Worm (Caenorhabditis elegans) whole organism, L3 larva: ENCODE data around the gene Y116A8C.23.
"Not testable (repeated sequence)": the region's sequence is repeated elsewhere in the genome, so short reads cannot be mapped to it uniquely, and the experiment has no call there.

Experiments
- R02D3.7 ChIP-seq: fragments of 150-350 bp; optimal IDR thresholded peaks from 2 replicates; lab custom pipeline; 2014; ENCODE audit warnings: missing biosample characterization, missing genetic modification characterization
- aly-2 ChIP-seq: fragments of 150-350 bp; optimal IDR thresholded peaks from 2 replicates; lab custom pipeline; 2014; ENCODE audit warnings: missing biosample characterization, missing genetic modification characterization
- ama-1 ChIP-seq: fragments of 150-350 bp; optimal IDR thresholded peaks from 2 replicates; lab custom pipeline; 2018
- ceh-16 ChIP-seq: sonication (generic microtip); optimal IDR thresholded peaks from 2 replicates; lab custom pipeline; 2017; ENCODE audit warnings: missing biosample characterization, missing genetic modification characterization
- ceh-82 ChIP-seq: fragments of 150-350 bp; optimal IDR thresholded peaks from 2 replicates; lab custom pipeline; 2014; ENCODE audit warnings: missing biosample characterization, missing genetic modification characterization
- daf-12 ChIP-seq: fragments of 150-350 bp; optimal IDR thresholded peaks from 2 replicates; lab custom pipeline; 2014; ENCODE audit warnings: missing biosample characterization, missing genetic modification reagents, missing genetic modification characterization
- egl-27 ChIP-seq: sonication (generic microtip); optimal IDR thresholded peaks from 4 replicates; lab custom pipeline; 2017; ENCODE audit warnings: missing biosample characterization, missing genetic modification reagents, missing genetic modification characterization
- egl-5 ChIP-seq: fragments of 150-350 bp; optimal IDR thresholded peaks from 2 replicates; lab custom pipeline; 2017; ENCODE audit warnings: missing biosample characterization, missing genetic modification reagents, missing genetic modification characterization, inconsistent platforms
- elt-1 ChIP-seq: fragments of 150-350 bp; optimal IDR thresholded peaks from 2 replicates; lab custom pipeline; 2014; ENCODE audit warnings: missing biosample characterization, missing genetic modification characterization
- elt-2 ChIP-seq: sonication (generic microtip); optimal IDR thresholded peaks from 2 replicates; lab custom pipeline; 2016; ENCODE audit warnings: missing genetic modification reagents, mild to moderate bottlenecking, missing genetic modification characterization, missing compliant biosample characterization
- eor-1 ChIP-seq, 2 experiments: fragments of 150-350 bp; optimal IDR thresholded peaks; 2 replicates each; lab custom pipeline; 2014 to 2018; ENCODE audit warnings: missing biosample characterization in 2 of 2, missing genetic modification characterization in 2 of 2
- fkh-2 ChIP-seq: fragments of 150-350 bp; optimal IDR thresholded peaks from 2 replicates; lab custom pipeline; 2014; ENCODE audit warnings: missing biosample characterization, missing genetic modification reagents, missing genetic modification characterization
- fos-1 ChIP-seq: fragments of 150-350 bp; optimal IDR thresholded peaks from 2 replicates; lab custom pipeline; 2014; ENCODE audit warnings: missing biosample characterization, missing genetic modification characterization
- hmg-11 ChIP-seq: sonication (generic microtip); optimal IDR thresholded peaks from 2 replicates; lab custom pipeline; 2016; ENCODE audit warnings: missing genetic modification characterization, missing compliant biosample characterization
- jun-1 ChIP-seq: fragments of 150-350 bp; optimal IDR thresholded peaks from 2 replicates; lab custom pipeline; 2014; ENCODE audit warnings: missing biosample characterization, missing genetic modification reagents, missing genetic modification characterization
- lin-15B ChIP-seq: fragments of 150-350 bp; optimal IDR thresholded peaks from 2 replicates; lab custom pipeline; 2014; ENCODE audit warnings: missing biosample characterization, missing genetic modification characterization
- lsy-12 ChIP-seq: sonication (generic microtip); optimal IDR thresholded peaks from 2 replicates; lab custom pipeline; 2016; ENCODE audit warnings: mild to moderate bottlenecking, missing genetic modification characterization, missing compliant biosample characterization
- mdl-1 ChIP-seq: fragments of 150-350 bp; optimal IDR thresholded peaks from 2 replicates; lab custom pipeline; 2014; ENCODE audit warnings: missing biosample characterization, missing genetic modification characterization
- mml-1 ChIP-seq: fragments of 150-350 bp; sonication (generic microtip); optimal IDR thresholded peaks from 3 replicates; lab custom pipeline; 2014; ENCODE audit warnings: missing biosample characterization, missing genetic modification characterization
- nfya-1 ChIP-seq: sonication (generic microtip); optimal IDR thresholded peaks from 2 replicates; lab custom pipeline; 2017; ENCODE audit warnings: missing genetic modification characterization, mild to moderate bottlenecking, missing compliant biosample characterization, antibody characterized with exemption, moderate library complexity; ENCODE audit not compliant: insufficient read depth
- nhr-11 ChIP-seq: fragments of 150-350 bp; optimal IDR thresholded peaks from 2 replicates; lab custom pipeline; 2014; ENCODE audit warnings: missing biosample characterization, missing genetic modification characterization
- nhr-12 ChIP-seq: fragments of 150-350 bp; optimal IDR thresholded peaks from 2 replicates; lab custom pipeline; 2014; ENCODE audit warnings: missing biosample characterization, missing genetic modification characterization
- nhr-23 ChIP-seq: fragments of 150-350 bp; optimal IDR thresholded peaks from 2 replicates; lab custom pipeline; 2014; ENCODE audit warnings: missing biosample characterization, missing genetic modification reagents, missing genetic modification characterization
- nhr-237 ChIP-seq: fragments of 150-350 bp; optimal IDR thresholded peaks from 2 replicates; lab custom pipeline; 2014; ENCODE audit warnings: missing biosample characterization, missing genetic modification characterization
- nhr-25 ChIP-seq: sonication (generic microtip); optimal IDR thresholded peaks from 2 replicates; lab custom pipeline; 2017; ENCODE audit warnings: missing biosample characterization, missing genetic modification characterization
- nhr-43 ChIP-seq: sonication (generic microtip); optimal IDR thresholded peaks from 2 replicates; lab custom pipeline; 2016; ENCODE audit warnings: mild to moderate bottlenecking, missing genetic modification characterization, missing compliant biosample characterization; ENCODE audit not compliant: poor library complexity, severe bottlenecking
- nhr-67 ChIP-seq: fragments of 150-350 bp; optimal IDR thresholded peaks from 2 replicates; lab custom pipeline; 2014; ENCODE audit warnings: missing biosample characterization, missing genetic modification characterization
- nhr-76 ChIP-seq: fragments of 150-350 bp; sonication (generic microtip); optimal IDR thresholded peaks from 5 replicates; lab custom pipeline; 2014; ENCODE audit warnings: missing biosample characterization, missing genetic modification characterization
- pha-4 ChIP-seq: fragments of 150-350 bp; optimal IDR thresholded peaks from 2 replicates; lab custom pipeline; 2014; ENCODE audit warnings: missing biosample characterization, missing genetic modification reagents, missing genetic modification characterization
- pqm-1 ChIP-seq: fragments of 150-350 bp; optimal IDR thresholded peaks from 2 replicates; lab custom pipeline; 2017; ENCODE audit warnings: missing biosample characterization, missing genetic modification characterization, inconsistent platforms
- sea-2 ChIP-seq: fragments of 150-350 bp; sonication (generic microtip); optimal IDR thresholded peaks from 4 replicates; lab custom pipeline; 2014; ENCODE audit warnings: missing biosample characterization, missing genetic modification reagents, missing genetic modification characterization
- snpc-4 ChIP-seq: fragments of 150-350 bp; optimal IDR thresholded peaks from 2 replicates; lab custom pipeline; 2014; ENCODE audit warnings: missing biosample characterization, missing genetic modification characterization
- tbx-2 ChIP-seq: sonication (generic microtip); optimal IDR thresholded peaks from 2 replicates; lab custom pipeline; 2016; ENCODE audit warnings: mild to moderate bottlenecking, missing genetic modification characterization, missing compliant biosample characterization
- unc-39 ChIP-seq: sonication (generic microtip); optimal IDR thresholded peaks from 4 replicates; lab custom pipeline; 2017; ENCODE audit warnings: missing biosample characterization, missing genetic modification characterization
- unc-62 ChIP-seq: fragments of 150-350 bp; sonication (generic microtip); optimal IDR thresholded peaks from 4 replicates; lab custom pipeline; 2014; ENCODE audit warnings: missing biosample characterization, missing genetic modification reagents, missing genetic modification characterization
- ztf-11 ChIP-seq: fragments of 150-350 bp; optimal IDR thresholded peaks from 2 replicates; lab custom pipeline; 2014; ENCODE audit warnings: missing biosample characterization, missing genetic modification characterization
- ztf-4 ChIP-seq: fragments of 150-350 bp; optimal IDR thresholded peaks from 2 replicates; lab custom pipeline; 2014; ENCODE audit warnings: missing biosample characterization, missing genetic modification characterization

Gene Y116A8C.23

DNA sequence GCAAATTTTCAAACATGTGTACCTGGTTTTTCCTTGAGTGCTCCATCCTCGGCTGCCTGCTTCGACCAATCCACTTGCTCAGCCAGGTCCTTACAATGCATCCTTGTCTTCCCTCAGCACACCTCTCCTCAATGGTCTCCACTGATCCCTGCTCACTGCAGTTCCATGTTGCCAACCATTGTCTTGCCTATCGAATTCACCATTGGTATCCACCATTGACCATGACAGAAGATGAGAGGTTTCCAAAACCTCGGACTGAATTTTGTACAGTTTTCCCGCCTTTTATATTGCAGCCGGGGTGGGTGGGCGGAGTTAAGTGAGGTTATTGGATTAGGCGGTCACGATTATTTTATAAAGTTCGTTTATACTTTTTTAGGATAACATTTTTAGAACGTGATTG lies 10.3 kb downstream of the Y116A8C.23 start, which contains the start of gene Y116A8C.467:
Gene Y116A8C.467 (minus strand): TSS at position 101 of the 400 bp plus-strand sequence.
- TF ChIP-seq fkh-2 (tag; lab: Kevin White, UChicago); nhr-237 (tag; lab: Kevin White, UChicago); nhr-23: not testable (repeated sequence)

DNA sequence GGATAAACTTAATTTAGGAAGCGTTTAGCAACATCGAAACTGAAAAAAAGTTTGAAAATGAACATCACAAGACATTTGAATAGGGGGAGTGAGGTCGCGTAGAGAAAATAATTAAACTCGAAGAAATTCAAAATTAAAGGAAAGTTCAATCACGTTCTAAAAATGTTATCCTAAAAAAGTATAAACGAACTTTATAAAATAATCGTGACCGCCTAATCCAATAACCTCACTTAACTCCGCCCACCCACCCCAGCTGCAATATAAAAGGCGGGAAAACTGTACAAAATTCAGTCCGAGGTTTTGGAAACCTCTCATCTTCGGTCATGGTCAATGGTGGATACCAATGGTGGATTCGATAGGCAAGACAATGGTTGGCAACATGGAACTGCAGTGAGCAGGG lies 11.6 kb downstream of the Y116A8C.23 start, which contains the start of gene Y116A8C.465:
Gene Y116A8C.465 (plus strand): TSS at position 301 of the 400 bp plus-strand sequence.
- TF ChIP-seq nhr-12 (tag; lab: Kevin White, UChicago); nhr-11 (tag; lab: Kevin White, UChicago); nhr-23: not testable (repeated sequence)

DNA sequence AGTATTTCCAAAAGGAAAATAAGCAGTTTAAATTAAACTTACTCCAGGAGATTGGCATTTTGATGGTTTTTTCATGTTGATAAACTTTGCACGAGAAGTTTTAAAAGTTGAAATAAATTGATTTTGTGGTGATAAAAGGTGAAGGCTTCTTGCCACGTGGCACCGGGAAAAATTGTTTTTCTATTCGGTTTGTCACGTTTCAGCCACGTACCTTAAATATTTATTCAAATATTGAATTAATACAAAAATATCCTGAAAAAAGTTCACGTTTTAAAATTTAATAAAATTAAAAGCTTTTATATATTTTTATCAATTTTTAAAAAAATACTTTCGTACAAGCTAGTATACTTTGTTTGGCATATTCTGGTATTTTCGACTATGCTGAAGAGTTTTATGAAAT lies 17.4 kb downstream of the Y116A8C.23 start, which contains the start of gene Y116A8C.24:
Gene Y116A8C.24 (minus strand): TSS at position 101 of the 400 bp plus-strand sequence.
- TF ChIP-seq mml-1, jun-1, unc-39 (tag; lab: Kevin White, UChicago): not testable (repeated sequence)

DNA sequence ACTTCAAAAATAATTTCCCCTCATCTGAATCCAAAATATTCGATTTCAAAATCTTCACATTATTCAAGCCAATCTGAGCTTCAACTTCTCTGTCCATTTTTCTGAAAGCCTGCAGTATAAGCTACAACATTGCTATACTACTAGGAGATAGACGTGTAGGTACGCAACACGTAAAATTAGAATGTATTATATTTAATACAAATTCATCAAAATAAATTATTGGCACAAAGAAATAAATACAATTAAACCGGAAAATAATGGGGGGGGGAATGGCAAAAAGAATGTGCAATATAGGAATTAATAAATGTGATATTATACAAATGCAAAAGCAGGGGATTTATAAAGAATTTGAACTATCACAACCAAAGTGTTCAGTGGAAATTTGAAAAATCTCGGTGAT lies 25.3 kb downstream of the Y116A8C.23 start, which contains the start of gene Y116A8C.25:
Gene Y116A8C.25 (minus strand): TSS at position 101 of the 400 bp plus-strand sequence.
- TF ChIP-seq tbx-2 (no peak), hmg-11 (no peak)

DNA sequence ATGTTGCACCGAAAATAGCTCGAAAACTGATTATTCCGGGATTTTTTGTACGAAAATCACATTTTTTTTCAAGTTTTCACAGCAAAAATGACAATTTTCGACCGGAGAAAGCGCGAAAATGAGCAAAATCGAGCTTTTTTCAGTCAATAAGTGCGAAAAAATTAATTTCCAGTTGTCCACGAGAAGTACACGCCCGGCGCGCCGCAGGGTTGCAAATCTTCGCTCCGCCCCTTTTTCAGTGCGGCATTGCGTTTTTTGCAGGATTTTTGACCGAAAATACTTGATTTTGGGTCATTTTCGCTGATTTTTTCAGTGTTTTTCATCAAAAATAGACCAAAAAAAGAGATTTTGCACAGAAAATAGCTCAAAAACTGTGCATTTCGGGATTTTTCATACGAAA lies 31.0 kb downstream of the Y116A8C.23 start:
- TF ChIP-seq hmg-11 (peak; percentile 12), lin-15B (tag; lab: Kevin White, UChicago) (peak; percentile 46), ama-1 (lab: Kevin White, UChicago) (no peak), pha-4 (tag; lab: Kevin White, UChicago) (peak; percentile 15), nfya-1 (tag; lab: Kevin White, UChicago) (peak; percentile 0), elt-1 (tag; lab: Kevin White, UChicago) (no peak)
- TF ChIP-seq, all 47 proteins: peak for 4

DNA sequence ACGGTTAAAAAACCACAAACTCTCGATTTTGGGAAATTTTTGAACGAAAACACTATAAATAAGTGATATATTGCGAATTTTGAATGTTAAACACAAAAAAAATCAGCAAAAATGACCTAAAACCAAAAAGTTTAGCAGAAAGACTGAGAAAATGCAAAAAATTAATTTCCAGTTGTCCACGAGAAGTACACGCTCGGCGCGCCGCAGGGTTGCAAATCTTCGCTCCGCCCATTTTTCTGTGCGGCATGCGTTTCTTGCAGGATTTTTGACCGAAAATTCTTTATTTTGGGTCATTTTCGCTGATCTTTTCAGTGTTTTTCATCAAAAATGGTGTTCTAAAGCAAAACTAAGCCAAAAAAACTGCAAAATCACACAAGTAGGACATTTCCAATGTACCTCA lies 31.5 kb downstream of the Y116A8C.23 start:
- no peak for TF ChIP-seq ztf-11 (tag; lab: Kevin White, UChicago)
- TF ChIP-seq ztf-4 (tag; lab: Kevin White, UChicago): no peak
- no peak for TF ChIP-seq nhr-23
- no peak for TF ChIP-seq nhr-11 (tag; lab: Kevin White, UChicago)
- no peak for TF ChIP-seq nhr-25
- TF ChIP-seq aly-2 (tag; lab: Kevin White, UChicago): no peak
- no peak for TF ChIP-seq elt-2 (tag; lab: Kevin White, UChicago)
- TF ChIP-seq jun-1 (tag; lab: Kevin White, UChicago): no peak
- TF ChIP-seq lin-15B (tag; lab: Kevin White, UChicago): no peak
- TF ChIP-seq elt-1 (tag; lab: Kevin White, UChicago): no peak
- no peak for TF ChIP-seq ama-1 (lab: Kevin White, UChicago)
- no peak for TF ChIP-seq nfya-1 (tag; lab: Kevin White, UChicago)
- no peak for TF ChIP-seq fkh-2 (tag; lab: Kevin White, UChicago)

DNA sequence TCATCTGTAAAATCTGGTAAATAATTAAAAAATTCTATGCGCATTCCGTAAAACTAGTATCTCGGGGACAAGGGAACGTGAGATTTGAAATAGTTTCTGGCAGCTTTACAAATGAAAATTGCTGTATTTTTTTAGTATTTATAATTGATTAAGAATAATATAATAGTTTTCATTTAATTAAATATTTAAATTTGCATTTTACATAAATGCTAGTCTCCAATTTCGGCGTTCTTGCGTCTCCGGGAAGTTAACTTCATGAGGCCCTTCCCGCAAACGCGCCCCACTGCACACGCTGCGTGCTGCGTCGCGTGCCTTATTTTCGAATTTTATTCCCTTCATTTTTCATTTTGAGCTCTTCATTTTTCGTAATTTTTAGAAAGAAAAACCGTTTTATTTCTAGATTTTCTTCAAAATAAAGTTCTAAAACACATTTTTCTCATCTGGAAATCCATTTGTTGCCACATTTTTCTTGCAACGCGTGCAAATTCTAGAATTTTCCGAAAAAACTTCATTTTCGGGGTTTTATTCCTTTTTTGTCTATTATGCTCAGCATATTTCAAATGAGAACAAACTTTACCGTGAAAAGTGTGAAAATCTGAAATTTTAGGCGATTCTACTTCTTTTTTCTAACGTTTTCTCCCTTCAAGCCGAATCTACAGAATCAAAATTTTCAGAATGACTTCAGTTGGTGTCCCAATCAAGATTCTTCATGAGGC lies 34.2 kb downstream of the Y116A8C.23 start, which contains the start of the genes snx-13 and snr-1:
Gene snx-13 (minus strand): TSS at position 55 of the 716 bp plus-strand sequence.
Gene snr-1 (plus strand): TSS at position 666 of the 716 bp plus-strand sequence.
- TF ChIP-seq fos-1 (tag; lab: Kevin White, UChicago) (no peak), nhr-12 (tag; lab: Kevin White, UChicago) (no peak), R02D3.7 (tag; lab: Kevin White, UChicago) (peak; percentile 29), nhr-67 (no peak), daf-12 (tag; lab: Kevin White, UChicago) (no peak), nhr-76 (no peak), pqm-1 (peak; percentile 1), mdl-1 (tag; lab: Kevin White, UChicago) (no peak), nhr-23 (peak; percentile 73), ceh-82 (tag; lab: Kevin White, UChicago) (no peak), ztf-4 (tag; lab: Kevin White, UChicago) (no peak), lsy-12 (peak; percentile 56), ceh-16 (tag; lab: Kevin White, UChicago) (no peak), egl-27 (no peak), mml-1 (tag; lab: Kevin White, UChicago) (no peak), ama-1 (lab: Kevin White, UChicago) (no peak), aly-2 (tag; lab: Kevin White, UChicago) (no peak), nhr-43 (tag; lab: Kevin White, UChicago) (no peak), snpc-4 (tag; lab: Kevin White, UChicago) (peak; percentile 43), nhr-237 (tag; lab: Kevin White, UChicago) (no peak), pha-4 (tag; lab: Kevin White, UChicago) (peak; percentile 85), unc-62 (GFP tag; lab: Kevin White, UChicago) (no peak), sea-2 (GFP tag; lab: Kevin White, UChicago) (no peak), eor-1 (tag; optimal IDR thresholded peaks at IDR 0.05; lab: Kevin White, UChicago) (no peak), egl-5 (tag; lab: Kevin White, UChicago) (no peak)
